In the genomic region with DNA sequence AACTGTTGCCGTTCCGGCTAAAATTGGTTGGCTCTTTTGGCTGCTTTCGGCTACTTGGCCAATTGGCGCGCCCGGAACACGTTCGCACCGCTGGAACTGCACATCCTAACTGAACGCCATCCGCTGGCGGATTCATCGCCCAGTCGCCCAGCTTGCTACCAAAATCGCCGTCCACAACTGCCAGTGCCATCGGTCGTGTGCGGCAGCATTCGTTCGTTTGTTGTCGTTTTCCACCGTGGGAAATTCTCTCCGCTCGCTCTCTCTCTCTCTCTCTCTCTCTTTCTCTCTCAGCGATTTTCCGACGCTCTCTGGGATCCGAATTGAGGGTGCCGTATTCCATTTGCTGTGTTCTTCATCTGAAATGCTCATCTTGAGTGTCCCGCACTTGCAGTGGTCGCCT, we compare ENCODE assay signal across 1 fruit fly cellular context.
TF ChIP-seq lines count a peak whose summit lies in the region.

A gene (minus strand): TSS at position 77 of the 400 bp plus-strand sequence.

TF ChIP-seq in whole organism, embryonic, 481 proteins besides CTCF, POLR2A, EP300 and RAD21 (continued from another document):
- TF ChIP-seq amos (GFP tag; IDR thresholded peaks at IDR 0.05; lab: Robert Waterston, UW; ENCODE audit: partially characterized antibody) = peak; percentile 17; the same call in 1 of the 2 replicates
- TF ChIP-seq Deaf1 (tag; optimal IDR thresholded peaks at IDR 0.05; lab: Kevin White, UChicago) = peak; percentile 93
- TF ChIP-seq CG1603 (tag; optimal IDR thresholded peaks at IDR 0.05; lab: Kevin White, UChicago) = no peak
- no peak for TF ChIP-seq CG11696 (GFP tag; IDR thresholded peaks at IDR 0.05; lab: Robert Waterston, UW)
- peak; percentile 61; the same call in 1 of the 3 replicates for TF ChIP-seq so (GFP tag; IDR thresholded peaks at IDR 0.05; lab: Robert Waterston, UW)
- no peak for TF ChIP-seq Nf-YC (tag; optimal IDR thresholded peaks at IDR 0.05; lab: Kevin White, UChicago)
- TF ChIP-seq Rfx (GFP tag; IDR thresholded peaks at IDR 0.05; lab: Robert Waterston, UW) = peak; percentile 31; the same call in 1 of the 2 replicates
- TF ChIP-seq Jarid2 (GFP tag; optimal IDR thresholded peaks at IDR 0.05; lab: Kevin White, UChicago) = peak; percentile 75
- TF ChIP-seq CG2199 (GFP tag; IDR thresholded peaks at IDR 0.05; lab: Robert Waterston, UW) = no peak
- TF ChIP-seq CG8281 (tag; optimal IDR thresholded peaks at IDR 0.05; lab: Kevin White, UChicago) = no peak
- TF ChIP-seq CG32532 (GFP tag; IDR thresholded peaks at IDR 0.05; lab: Robert Waterston, UW) = peak; percentile 46; the same call in 1 of the 2 replicates
- 0 out of 2 replicates have a peak, but pooled peaks have one; percentile 10 for TF ChIP-seq CG11247 (GFP tag; IDR thresholded peaks at IDR 0.05; lab: Robert Waterston, UW)
- no peak for TF ChIP-seq NK7.1 (GFP tag; optimal IDR thresholded peaks at IDR 0.05; lab: Kevin White, UChicago)
- TF ChIP-seq Eip74EF (GFP tag; optimal IDR thresholded peaks at IDR 0.05; lab: Kevin White, UChicago) = no peak
- no peak for TF ChIP-seq CG9727 (GFP tag; optimal IDR thresholded peaks at IDR 0.05; lab: Kevin White, UChicago)
- TF ChIP-seq CG4707 (GFP tag; optimal IDR thresholded peaks at IDR 0.05; lab: Kevin White, UChicago) = no peak
- peak; percentile 73 for TF ChIP-seq yki (optimal IDR thresholded peaks at IDR 0.05; lab: Kevin White, UChicago)
- no peak for TF ChIP-seq pan (optimal IDR thresholded peaks at IDR 0.05; lab: Kevin White, UChicago)
- TF ChIP-seq pan (GFP tag; optimal IDR thresholded peaks at IDR 0.05 in 1 of 2, IDR thresholded peaks at IDR 0.05 in 1 of 2) = no peak
- TF ChIP-seq Med (GFP tag; lab: Kevin White, UChicago) = peak; percentile 68
- TF ChIP-seq CG3726 (GFP tag; IDR thresholded peaks at IDR 0.05; lab: Robert Waterston, UW) = 0 out of 3 replicates have a peak, but pooled peaks have one; percentile 36
- TF ChIP-seq CG7963 (GFP tag; IDR thresholded peaks at IDR 0.05; lab: Robert Waterston, UW; ENCODE audit: partially characterized antibody) = peak; percentile 34; the same call in 1 of the 3 replicates
- 0 out of 3 replicates have a peak, but pooled peaks have one; percentile 29 for TF ChIP-seq Doc3 (GFP tag; IDR thresholded peaks at IDR 0.05; lab: Robert Waterston, UW; ENCODE audit: partially characterized antibody)
- TF ChIP-seq chinmo (GFP tag; IDR thresholded peaks at IDR 0.05; lab: Robert Waterston, UW; ENCODE audit: partially characterized antibody) = 0 out of 4 replicates have a peak, but pooled peaks have one; percentile 58
- TF ChIP-seq CG42726 (GFP tag; IDR thresholded peaks at IDR 0.05; lab: Robert Waterston, UW; ENCODE audit: partially characterized antibody) = peak; percentile 48; the same call in 1 of the 2 replicates
- no peak for TF ChIP-seq CG16813 (GFP tag; IDR thresholded peaks at IDR 0.05; lab: Robert Waterston, UW; ENCODE audit: partially characterized antibody)
- no peak for TF ChIP-seq jumu (GFP tag; optimal IDR thresholded peaks at IDR 0.05; lab: Kevin White, UChicago)
- no peak for TF ChIP-seq Ravus (GFP tag; IDR thresholded peaks at IDR 0.05; lab: Robert Waterston, UW)
- TF ChIP-seq CG8924 (tag; optimal IDR thresholded peaks at IDR 0.05; lab: Kevin White, UChicago) = no peak
- TF ChIP-seq Xbp1 (GFP tag; optimal IDR thresholded peaks at IDR 0.05; lab: Kevin White, UChicago) = no peak
- 0 out of 2 replicates have a peak, but pooled peaks have one; percentile 41 for TF ChIP-seq chm (GFP tag; IDR thresholded peaks at IDR 0.05; lab: Robert Waterston, UW)
- TF ChIP-seq Ada2b (GFP tag; IDR thresholded peaks at IDR 0.05; lab: Robert Waterston, UW) = no peak
- TF ChIP-seq CG34224 (GFP tag; IDR thresholded peaks at IDR 0.05; lab: Robert Waterston, UW; ENCODE audit: partially characterized antibody) = 0 out of 3 replicates have a peak, but pooled peaks have one; percentile 18
- peak; percentile 16 for TF ChIP-seq abd-A (tag; optimal IDR thresholded peaks at IDR 0.05; lab: Kevin White, UChicago)
- TF ChIP-seq lab (GFP tag; optimal IDR thresholded peaks at IDR 0.05; lab: Kevin White, UChicago) = peak; percentile 23
- no peak for TF ChIP-seq maf-S (GFP tag; optimal IDR thresholded peaks at IDR 0.05; lab: Kevin White, UChicago)
- no peak for TF ChIP-seq schlank (tag; optimal IDR thresholded peaks at IDR 0.05; lab: Kevin White, UChicago)
- no peak for TF ChIP-seq gro (GFP tag; optimal IDR thresholded peaks at IDR 0.05; lab: Kevin White, UChicago)
- no peak for TF ChIP-seq CG8290 (GFP tag; optimal IDR thresholded peaks at IDR 0.05; lab: Kevin White, UChicago)
- TF ChIP-seq CG8290 (tag; optimal IDR thresholded peaks at IDR 0.05; lab: Kevin White, UChicago) = peak in 1 of 2 experiments; percentile 43
- no peak for TF ChIP-seq twi (tag; optimal IDR thresholded peaks at IDR 0.05; lab: Kevin White, UChicago)
- TF ChIP-seq Pdp1 (GFP tag; optimal IDR thresholded peaks at IDR 0.05; lab: Kevin White, UChicago) = no peak
- TF ChIP-seq seq (GFP tag; IDR thresholded peaks at IDR 0.05; lab: Robert Waterston, UW) = 0 out of 2 replicates have a peak, but pooled peaks have one; percentile 41
- peak; percentile 9 for TF ChIP-seq Hmr (GFP tag; optimal IDR thresholded peaks at IDR 0.05; lab: Kevin White, UChicago)
- 0 out of 2 replicates have a peak, but pooled peaks have one; percentile 7 for TF ChIP-seq al (GFP tag; IDR thresholded peaks at IDR 0.05; lab: Robert Waterston, UW)
- TF ChIP-seq sna (GFP tag; IDR thresholded peaks at IDR 0.05; lab: Robert Waterston, UW; ENCODE audit: partially characterized antibody) = 0 out of 2 replicates have a peak, but pooled peaks have one; percentile 26
- TF ChIP-seq CG12744 (GFP tag; optimal IDR thresholded peaks at IDR 0.05; lab: Kevin White, UChicago) = no peak
- TF ChIP-seq CG14965 (GFP tag; optimal IDR thresholded peaks at IDR 0.05; lab: Kevin White, UChicago; ENCODE audit: borderline replicate concordance) = no peak
- no peak for TF ChIP-seq Sox100B (GFP tag; optimal IDR thresholded peaks at IDR 0.05; lab: Kevin White, UChicago)
- TF ChIP-seq sisA (GFP tag; IDR thresholded peaks at IDR 0.05; lab: Robert Waterston, UW) = peak; percentile 7; the same call in 1 of the 2 replicates
- TF ChIP-seq bbx (GFP tag; IDR thresholded peaks at IDR 0.05; lab: Robert Waterston, UW; ENCODE audit: partially characterized antibody) = peak; percentile 16; the same call in 1 of the 2 replicates
- peak; percentile 44; the same call in 1 of the 2 replicates for TF ChIP-seq Bgb (GFP tag; IDR thresholded peaks at IDR 0.05; lab: Robert Waterston, UW; ENCODE audit: partially characterized antibody)
- peak; percentile 15; the same call in 1 of the 3 replicates for TF ChIP-seq HLH4C (GFP tag; IDR thresholded peaks at IDR 0.05; lab: Robert Waterston, UW; ENCODE audit: partially characterized antibody)
- no peak for TF ChIP-seq Ets65A (GFP tag; lab: Kevin White, UChicago)
